Worm (Caenorhabditis elegans): ENCODE results near the gene D2007.1.

ce11 chrIII:8124323-8124722, 30.9 kb upstream of the D2007.1 start:
- TF ChIP-seq fkh-10 (GFP tag; optimal IDR thresholded peaks at IDR 0.05) (peak; percentile 44), mxl-3 (GFP tag; optimal IDR thresholded peaks at IDR 0.05) (peak; percentile 63), mxl-2 (GFP tag; conservative IDR thresholded peaks at IDR 0.05) (no peak)

All from whole organism, L4 larva.